Worm (Caenorhabditis elegans) whole organism, midembryonic: ENCODE measurements around the gene ugt-55.

Source experiments
- T22C8.4 ChIP-seq: fragments of 200-800 bp; sonication (Bioruptor generic); IDR thresholded peaks from 2 replicates; pipeline ENCODE4 v1.3.6; 2022; ENCODE audit warnings: missing genetic modification characterization, missing compliant biosample characterization
- cog-1 ChIP-seq: sonication (generic microtip); optimal IDR thresholded peaks from 2 replicates; lab custom pipeline; 2016; ENCODE audit warnings: missing genetic modification characterization, missing compliant biosample characterization
- flt-1 ChIP-seq: fragments of 200-800 bp; sonication (Bioruptor generic); IDR thresholded peaks from 2 replicates; pipeline ENCODE4 v1.3.6; 2022; ENCODE audit warnings: missing genetic modification characterization, missing compliant biosample characterization
- klf-2 ChIP-seq: fragments of 200-800 bp; sonication (Bioruptor generic); conservative IDR thresholded peaks from 2 replicates; pipeline ENCODE4 v1.3.6; 2022; ENCODE audit warnings: missing genetic modification reagents, missing genetic modification characterization, missing compliant biosample characterization
- med-1 ChIP-seq: sonication (generic microtip); optimal IDR thresholded peaks from 2 replicates; lab custom pipeline; 2017; ENCODE audit warnings: missing genetic modification characterization, mild to moderate bottlenecking, missing compliant biosample characterization, antibody characterized with exemption, missing genetic modification reagents; ENCODE audit not compliant: insufficient read depth
- ref-1 ChIP-seq: fragments of 200-800 bp; sonication (Bioruptor generic); conservative IDR thresholded peaks from 2 replicates; pipeline ENCODE4 v1.3.6; 2022; ENCODE audit warnings: missing genetic modification reagents, missing genetic modification characterization, missing compliant biosample characterization
- tab-1 ChIP-seq: fragments of 200-800 bp; sonication (Bioruptor generic); IDR thresholded peaks from 2 replicates; pipeline ENCODE4 v1.3.6; 2022; ENCODE audit warnings: missing genetic modification characterization, missing compliant biosample characterization
- ztf-23 ChIP-seq: fragments of 200-800 bp; sonication (Bioruptor generic); IDR thresholded peaks from 2 replicates; pipeline ENCODE4 v1.3.6; 2022; ENCODE audit warnings: missing genetic modification reagents, missing genetic modification characterization, missing compliant biosample characterization

DNA sequence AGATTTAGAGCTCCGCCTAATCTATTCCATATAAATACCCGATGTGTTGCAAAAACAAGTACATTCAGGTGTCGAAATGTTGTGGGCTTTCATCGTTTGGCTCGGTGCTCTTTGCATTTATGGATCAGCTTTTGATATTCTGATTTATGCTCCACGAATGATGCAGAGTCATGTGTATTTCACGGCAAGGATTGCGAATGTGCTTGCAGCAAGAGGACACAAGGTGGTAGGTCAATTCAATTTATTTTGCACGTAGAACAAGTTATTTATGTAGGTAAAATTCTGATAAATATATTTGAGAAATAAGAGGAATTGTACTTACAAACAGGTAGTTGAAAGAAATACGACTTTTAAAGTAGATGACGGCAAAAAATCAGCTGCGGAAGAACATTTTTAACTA is 2.4 kb downstream of the ugt-55 start, which contains the start of gene ugt-56:
- TF ChIP-seq tab-1 (no peak), ztf-23 (GFP tag; lab: Robert Waterston, UW) (no peak), ref-1 (GFP tag; lab: Robert Waterston, UW) (no peak), med-1 (GFP tag; lab: Kevin White, UChicago) (no peak), T22C8.4 (GFP tag; lab: Robert Waterston, UW) (no peak), klf-2 (no peak), cog-1 (tag; lab: Kevin White, UChicago) (no peak), flt-1 (GFP tag; lab: Robert Waterston, UW) (no peak)
